Worm (Caenorhabditis elegans): ENCODE data around the gene cex-1.

- TF ChIP-seq him-1 (tag; optimal IDR thresholded peaks at IDR 0.05) (no peak), W03F9.2 (tag; optimal IDR thresholded peaks at IDR 0.05) (no peak), dao-5 (tag; optimal IDR thresholded peaks at IDR 0.05) (no peak)
These were observed 29.2 kb upstream of the cex-1 start for ce11 chrII:5418317-5418716.
